Worm (Caenorhabditis elegans) whole organism, young adult: ENCODE results near the gene eat-2.

Source experiments
- B0019.2 ChIP-seq: fragments of 200-800 bp; sonication (Bioruptor generic); conservative IDR thresholded peaks from 2 replicates; pipeline ENCODE4 v1.3.6; 2022; ENCODE audit warnings: missing genetic modification reagents, missing genetic modification characterization, missing compliant biosample characterization
- B0261.1 ChIP-seq: sonication (generic microtip); optimal IDR thresholded peaks from 2 replicates; lab custom pipeline; 2016; ENCODE audit warnings: mild to moderate bottlenecking, missing genetic modification characterization, moderate library complexity, missing compliant biosample characterization
- C17E4.6 ChIP-seq: fragments of 200-800 bp; sonication (Bioruptor generic); IDR thresholded peaks from 2 replicates; pipeline ENCODE4 v1.3.6; 2022; ENCODE audit warnings: missing genetic modification reagents, missing genetic modification characterization, missing compliant biosample characterization
- F52B5.7 ChIP-seq: sonication (generic microtip); optimal IDR thresholded peaks from 2 replicates; lab custom pipeline; 2016; ENCODE audit warnings: mild to moderate bottlenecking, missing genetic modification characterization, missing compliant biosample characterization
- Y95B8A.8 ChIP-seq: fragments of 200-800 bp; sonication (Bioruptor generic); IDR thresholded peaks from 2 replicates; pipeline ENCODE4 v1.3.6; 2022; ENCODE audit warnings: missing genetic modification reagents, missing genetic modification characterization, missing compliant biosample characterization
- ZK185.1 ChIP-seq: sonication (generic microtip); optimal IDR thresholded peaks from 2 replicates; lab custom pipeline; 2016; ENCODE audit warnings: mild to moderate bottlenecking, missing genetic modification characterization, missing compliant biosample characterization; ENCODE audit not compliant: poor library complexity, severe bottlenecking
- ama-1 ChIP-seq, 3 experiments: fragments of 150-350 bp in 1 of 3; sonication (generic microtip) in 2 of 3; optimal IDR thresholded peaks; 2 replicates each; lab custom pipeline; 2014 to 2018; ENCODE audit warnings: missing biosample characterization in 2 of 3, missing genetic modification characterization in 2 of 3, missing genetic modification reagents in 2 of 3
- aptf-2 ChIP-seq: fragments of 200-800 bp; sonication (Bioruptor generic); conservative IDR thresholded peaks from 2 replicates; pipeline ENCODE4 v1.3.6; 2022; ENCODE audit warnings: missing genetic modification reagents, missing genetic modification characterization, missing compliant biosample characterization
- attf-3 ChIP-seq: fragments of 200-800 bp; sonication (Bioruptor generic); conservative IDR thresholded peaks from 2 replicates; pipeline ENCODE4 v1.3.6; 2022; ENCODE audit warnings: missing genetic modification reagents, missing genetic modification characterization, missing compliant biosample characterization
- ceh-91 ChIP-seq: fragments of 200-800 bp; sonication (Bioruptor generic); IDR thresholded peaks from 2 replicates; pipeline ENCODE4 v1.3.6; 2022; ENCODE audit warnings: missing genetic modification reagents, missing genetic modification characterization, missing compliant biosample characterization
- dox-1 ChIP-seq: fragments of 200-800 bp; sonication (Bioruptor generic); IDR thresholded peaks from 2 replicates; pipeline ENCODE4 v1.3.6; 2022; ENCODE audit warnings: missing genetic modification reagents, missing genetic modification characterization, missing compliant biosample characterization
- efl-1 ChIP-seq: fragments of 150-350 bp; optimal IDR thresholded peaks from 2 replicates; lab custom pipeline; 2014; ENCODE audit warnings: missing biosample characterization, missing genetic modification reagents, missing genetic modification characterization
- egl-44 ChIP-seq: fragments of 200-800 bp; sonication (Bioruptor generic); IDR thresholded peaks from 2 replicates; pipeline ENCODE4 v1.3.6; 2022; ENCODE audit warnings: missing genetic modification reagents, missing genetic modification characterization, missing compliant biosample characterization
- egrh-3 ChIP-seq: fragments of 200-800 bp; sonication (Bioruptor generic); IDR thresholded peaks from 2 replicates; pipeline ENCODE4 v1.3.6; 2022; ENCODE audit warnings: missing genetic modification reagents, missing genetic modification characterization, missing compliant biosample characterization
- ekl-4 ChIP-seq: fragments of 200-800 bp; sonication (Bioruptor generic); IDR thresholded peaks from 2 replicates; pipeline ENCODE4 v1.3.6; 2022; ENCODE audit warnings: missing genetic modification reagents, missing genetic modification characterization, missing compliant biosample characterization
- fkh-3 ChIP-seq: sonication (generic microtip); optimal IDR thresholded peaks from 2 replicates; lab custom pipeline; 2016; ENCODE audit warnings: mild to moderate bottlenecking, missing genetic modification characterization, missing compliant biosample characterization
- him-1 ChIP-seq: sonication (generic microtip); optimal IDR thresholded peaks from 2 replicates; lab custom pipeline; 2016; ENCODE audit warnings: missing genotype, missing genetic modification reagents, missing genetic modification characterization, missing compliant biosample characterization
- hmg-1.2 ChIP-seq: fragments of 200-800 bp; sonication (Bioruptor generic); IDR thresholded peaks from 2 replicates; pipeline ENCODE4 v1.3.6; 2022; ENCODE audit warnings: missing genetic modification reagents, missing genetic modification characterization, missing compliant biosample characterization
- hsf-1 ChIP-seq: fragments of 200-800 bp; sonication (Bioruptor generic); IDR thresholded peaks from 2 replicates; pipeline ENCODE4 v1.3.6; 2022; ENCODE audit warnings: missing genetic modification reagents, missing genetic modification characterization, missing compliant biosample characterization
- lag-1 ChIP-seq: fragments of 200-800 bp; sonication (Bioruptor generic); IDR thresholded peaks from 2 replicates; pipeline ENCODE4 v1.3.6; 2022; ENCODE audit warnings: missing genetic modification reagents, missing genetic modification characterization, missing compliant biosample characterization
- lin-26 ChIP-seq: fragments of 200-800 bp; sonication (Bioruptor generic); IDR thresholded peaks from 2 replicates; pipeline ENCODE4 v1.3.6; 2022; ENCODE audit warnings: missing genetic modification reagents, missing genetic modification characterization, missing compliant biosample characterization
- lsl-1 ChIP-seq: fragments of 200-800 bp; sonication (Bioruptor generic); optimal IDR thresholded peaks from 2 replicates; lab custom pipeline; 2018; ENCODE audit warnings: mild to moderate bottlenecking, missing genetic modification characterization, moderate library complexity, missing compliant biosample characterization
- lsy-27 ChIP-seq: sonication (generic microtip); optimal IDR thresholded peaks from 2 replicates; lab custom pipeline; 2017; ENCODE audit warnings: missing genetic modification characterization, mild to moderate bottlenecking, missing compliant biosample characterization, antibody characterized with exemption, missing genotype, borderline replicate concordance; ENCODE audit not compliant: insufficient read depth
- madf-6 ChIP-seq: fragments of 200-800 bp; sonication (Bioruptor generic); IDR thresholded peaks from 2 replicates; pipeline ENCODE4 v1.3.6; 2022; ENCODE audit warnings: missing genetic modification reagents, missing genetic modification characterization, missing compliant biosample characterization
- mel-28 ChIP-seq: sonication (generic microtip); optimal IDR thresholded peaks from 2 replicates; lab custom pipeline; 2016; ENCODE audit warnings: borderline replicate concordance, mild to moderate bottlenecking, missing genetic modification characterization, missing compliant biosample characterization
- nfya-2 ChIP-seq: fragments of 200-800 bp; sonication (Bioruptor generic); IDR thresholded peaks from 2 replicates; pipeline ENCODE4 v1.3.6; 2022; ENCODE audit warnings: missing genetic modification reagents, missing genetic modification characterization, missing compliant biosample characterization
- nhr-179 ChIP-seq: sonication (generic microtip); optimal IDR thresholded peaks from 2 replicates; lab custom pipeline; 2016; ENCODE audit warnings: mild to moderate bottlenecking, missing genetic modification characterization, missing compliant biosample characterization
- nhr-27 ChIP-seq: fragments of 200-800 bp; sonication (Bioruptor generic); optimal IDR thresholded peaks from 2 replicates; lab custom pipeline; 2018; ENCODE audit warnings: mild to moderate bottlenecking, missing genetic modification characterization, moderate library complexity, missing compliant biosample characterization
- nhr-80 ChIP-seq: sonication (generic microtip); optimal IDR thresholded peaks from 2 replicates; lab custom pipeline; 2016; ENCODE audit warnings: missing genetic modification characterization, missing compliant biosample characterization
- nhr-90 ChIP-seq: sonication (generic microtip); optimal IDR thresholded peaks from 2 replicates; lab custom pipeline; 2016; ENCODE audit warnings: missing genotype, mild to moderate bottlenecking, missing genetic modification characterization, missing compliant biosample characterization
- tbp1 ChIP-seq: fragments of 200-800 bp; sonication (Bioruptor generic); optimal IDR thresholded peaks from 2 replicates; lab custom pipeline; 2018; ENCODE audit warnings: mild to moderate bottlenecking, missing genetic modification characterization, missing compliant biosample characterization
- tlf-1 ChIP-seq: fragments of 200-800 bp; sonication (Bioruptor generic); optimal IDR thresholded peaks from 2 replicates; lab custom pipeline; 2018; ENCODE audit warnings: mild to moderate bottlenecking, missing genetic modification characterization, missing compliant biosample characterization
- xnd-1 ChIP-seq: sonication (generic microtip); optimal IDR thresholded peaks from 2 replicates; lab custom pipeline; 2016; ENCODE audit warnings: missing genotype, missing genetic modification reagents, missing genetic modification characterization, missing compliant biosample characterization
- ztf-26 ChIP-seq: sonication (generic microtip); optimal IDR thresholded peaks from 2 replicates; lab custom pipeline; 2017; ENCODE audit warnings: missing genetic modification characterization, missing compliant biosample characterization

Gene eat-2

DNA sequence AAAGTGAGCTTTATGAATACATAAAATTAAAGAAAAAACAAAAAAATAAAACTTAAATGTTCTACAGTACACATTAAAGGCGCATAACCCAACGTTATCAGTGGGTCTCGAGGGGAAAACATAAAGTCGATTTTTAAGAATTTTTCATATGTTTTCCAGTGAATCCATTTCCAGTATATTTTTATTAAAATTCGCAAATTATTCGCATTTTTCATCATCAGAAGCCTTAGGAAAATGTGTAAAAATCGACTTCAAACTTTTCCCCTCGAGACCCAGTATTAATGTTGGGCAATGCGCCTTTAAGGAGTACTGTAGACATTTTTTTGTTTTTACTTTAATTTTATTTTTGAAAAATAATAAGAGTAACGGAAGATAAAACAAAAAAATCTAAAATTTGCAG is 46.7 kb upstream of the eat-2 start (continued):
- TF ChIP-seq hsf-1 (GFP tag; lab: Robert Waterston, UW) (no peak), C17E4.6 (GFP tag; lab: Robert Waterston, UW) (no peak), xnd-1 (tag; lab: Kevin White, UChicago) (peak; percentile 95), ekl-4 (GFP tag; lab: Robert Waterston, UW) (0 out of 2 replicates have a peak, but pooled peaks have one; percentile 50), lsl-1 (GFP tag; lab: Kevin White, UChicago) (peak; percentile 98), attf-3 (GFP tag; lab: Robert Waterston, UW) (no peak), hmg-1.2 (GFP tag; lab: Robert Waterston, UW) (0 out of 2 replicates have a peak, but pooled peaks have one; percentile 15), madf-6 (GFP tag; lab: Robert Waterston, UW) (peak; percentile 94)

DNA sequence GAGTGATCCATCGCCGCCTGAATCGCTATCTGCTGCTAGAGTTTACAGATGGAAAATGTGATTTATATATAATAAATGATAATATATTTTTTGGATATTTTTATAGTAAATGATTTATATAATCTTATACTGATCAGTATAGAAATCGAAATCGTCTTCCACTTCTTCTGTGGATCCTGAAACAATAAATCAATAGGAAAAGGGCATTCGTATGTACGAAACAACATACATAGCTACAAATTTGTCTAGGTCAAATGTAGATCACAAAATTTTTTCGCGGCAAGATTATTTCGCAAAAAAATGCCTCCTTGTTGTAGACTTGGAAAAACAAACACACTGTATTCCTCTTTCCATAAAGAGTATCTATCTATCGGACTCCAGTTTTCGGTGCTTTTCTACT is 42.7 kb upstream of the eat-2 start, which contains the start of gene Y48B6A.10:
Gene Y48B6A.10, plus strand, starts transcription at position 301 of the 400 bp plus-strand sequence.
- TF ChIP-seq efl-1 (peak; percentile 19), madf-6 (GFP tag; lab: Robert Waterston, UW) (peak; percentile 39; the same call in 1 of the 2 replicates), B0261.1 (no peak), egrh-3 (GFP tag; lab: Robert Waterston, UW) (no peak)
- TF ChIP-seq, all 124 proteins: peak for 2

DNA sequence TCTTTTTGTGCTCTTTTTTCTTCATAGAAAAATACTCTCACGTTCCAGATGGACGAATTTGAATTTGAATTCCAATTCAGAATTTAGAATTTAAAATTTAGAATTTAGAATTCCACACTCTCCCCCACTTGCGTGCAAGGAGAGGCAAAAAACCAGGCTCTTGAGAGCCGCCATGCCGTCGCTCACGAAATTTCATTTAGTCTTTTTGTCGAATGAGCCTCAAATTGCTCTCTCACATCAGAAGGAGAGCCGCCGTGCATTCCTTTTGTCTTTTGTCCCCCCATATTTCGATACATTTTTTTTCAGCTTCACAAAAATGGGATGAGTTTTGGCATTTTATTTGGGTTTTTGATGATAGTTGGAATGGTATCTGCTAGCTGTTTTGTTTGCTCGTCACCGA is 39.7 kb upstream of the eat-2 start, which contains the start of gene hot-7:
Gene hot-7, plus strand, starts transcription at position 301 of the 400 bp plus-strand sequence.
- TF ChIP-seq nfya-2 (no peak), F52B5.7 (tag; lab: Kevin White, UChicago) (no peak), nhr-27 (no peak), B0261.1 (no peak), egl-44 (no peak), ceh-91 (GFP tag; lab: Robert Waterston, UW) (no peak), him-1 (tag; lab: Kevin White, UChicago) (no peak), nhr-179 (tag; lab: Kevin White, UChicago) (no peak), B0019.2 (GFP tag; lab: Robert Waterston, UW) (no peak), attf-3 (GFP tag; lab: Robert Waterston, UW) (no peak)

DNA sequence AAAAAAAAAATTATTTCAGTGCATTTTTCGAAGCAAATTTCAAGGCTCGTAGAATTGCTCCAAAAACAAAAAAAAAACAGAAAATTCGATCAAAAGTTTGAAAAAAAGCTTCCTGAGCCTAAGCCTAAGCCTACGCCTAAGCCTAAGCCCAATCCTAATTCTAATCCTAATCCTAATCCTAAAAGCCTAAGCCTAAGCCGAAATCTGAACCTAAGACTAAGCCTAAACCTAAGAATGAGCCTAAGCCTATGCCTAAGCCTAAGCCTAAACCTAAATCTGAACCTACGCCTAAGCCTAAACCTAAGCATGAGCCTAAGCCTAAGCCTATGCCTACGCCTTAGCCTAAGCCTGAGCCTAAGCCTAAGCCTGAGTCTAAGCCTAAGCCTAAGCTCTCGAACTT is 34.8 kb upstream of the eat-2 start:
- TF ChIP-seq lsy-27 (no peak), lin-26 (GFP tag; lab: Robert Waterston, UW) (no peak), hmg-1.2 (GFP tag; lab: Robert Waterston, UW) (no peak), ztf-26 (tag; lab: Kevin White, UChicago) (no peak), nhr-90 (tag; lab: Kevin White, UChicago) (no peak), ZK185.1 (no peak), egrh-3 (GFP tag; lab: Robert Waterston, UW) (no peak), aptf-2 (GFP tag; lab: Robert Waterston, UW) (no peak), lag-1 (GFP tag; lab: Robert Waterston, UW) (no peak), C17E4.6 (GFP tag; lab: Robert Waterston, UW) (no peak), tlf-1 (no peak), dox-1 (no peak), Y95B8A.8 (GFP tag; lab: Robert Waterston, UW) (no peak), ama-1 (optimal IDR thresholded peaks at IDR 0.05; lab: Kevin White, UChicago) (no peak), ama-1 (GFP tag; optimal IDR thresholded peaks at IDR 0.05; lab: Kevin White, UChicago) (no peak), mel-28 (tag; lab: Kevin White, UChicago) (no peak), fkh-3 (tag; lab: Kevin White, UChicago) (no peak), tbp1 (GFP tag; lab: Kevin White, UChicago) (no peak), nhr-80 (tag; lab: Kevin White, UChicago) (no peak)
